Fruit fly (Drosophila melanogaster) whole organism, embryonic: ENCODE data around the gene Pstk.

Source experiments
- Ada2b ChIP-seq: fragments of 200-800 bp; sonication (Bioruptor generic); IDR thresholded peaks from 2 replicates; pipeline ENCODE4 v1.3.6; 2022; ENCODE audit warnings: missing biosample characterization, missing genetic modification characterization
- Bdp1 ChIP-seq: fragments of 200-800 bp; sonication (Bioruptor generic); optimal IDR thresholded peaks from 3 replicates; lab custom pipeline; 2016; ENCODE audit warnings: missing biosample characterization, missing genetic modification characterization
- CG10209 ChIP-seq: fragments of 200-800 bp; sonication (Bioruptor generic); optimal IDR thresholded peaks from 3 replicates; lab custom pipeline; 2017; ENCODE audit warnings: missing biosample characterization, mild to moderate bottlenecking, missing genetic modification characterization, missing genetic modification reagents
- CG11696 ChIP-seq: fragments of 200-800 bp; sonication (Bioruptor generic); IDR thresholded peaks from 2 replicates; pipeline ENCODE4 v1.3.6; 2022; ENCODE audit warnings: missing biosample characterization, missing genetic modification characterization
- CG17361 ChIP-seq: fragments of 200-800 bp; sonication (Bioruptor generic); IDR thresholded peaks from 3 replicates; pipeline ENCODE4 v1.3.6; 2022; ENCODE audit warnings: missing biosample characterization, missing genetic modification characterization
- CG17802 ChIP-seq: fragments of 200-800 bp; sonication (Bioruptor generic); optimal IDR thresholded peaks from 2 replicates; lab custom pipeline; 2018; ENCODE audit warnings: missing biosample characterization, mild to moderate bottlenecking, missing genetic modification characterization, moderate library complexity
- CG2202 ChIP-seq: fragments of 200-800 bp; sonication (Bioruptor generic); optimal IDR thresholded peaks from 2 replicates; lab custom pipeline; 2018; ENCODE audit warnings: missing biosample characterization, mild to moderate bottlenecking, missing genetic modification characterization
- CG31388 ChIP-seq: fragments of 200-800 bp; sonication (Bioruptor generic); optimal IDR thresholded peaks from 2 replicates; lab custom pipeline; 2016; ENCODE audit warnings: missing biosample characterization, missing genetic modification characterization
- CG34376 ChIP-seq: fragments of 200-800 bp; sonication (Bioruptor generic); optimal IDR thresholded peaks from 2 replicates; lab custom pipeline; 2018; ENCODE audit warnings: missing biosample characterization, mild to moderate bottlenecking, missing genetic modification characterization
- CG3847 ChIP-seq: fragments of 200-800 bp; sonication (Bioruptor generic); IDR thresholded peaks from 2 replicates; pipeline ENCODE4 v1.3.6; 2022; ENCODE audit warnings: missing biosample characterization, missing genetic modification characterization
- CG4730 ChIP-seq: fragments of 200-800 bp; sonication (Bioruptor generic); IDR thresholded peaks from 2 replicates; pipeline ENCODE4 v1.3.6; 2022; ENCODE audit warnings: missing biosample characterization, missing genetic modification characterization
- CG5180 ChIP-seq: fragments of 200-800 bp; sonication (Bioruptor generic); optimal IDR thresholded peaks from 3 replicates; lab custom pipeline; 2017; ENCODE audit warnings: missing biosample characterization, missing genetic modification characterization, mild to moderate bottlenecking, moderate library complexity, missing genetic modification reagents
- CG6175 ChIP-seq: fragments of 200-800 bp; sonication (Bioruptor generic); IDR thresholded peaks from 3 replicates; pipeline ENCODE4 v1.3.6; 2022; ENCODE audit warnings: missing biosample characterization, missing genetic modification characterization
- CG6272 ChIP-seq: fragments of 200-800 bp; sonication (Bioruptor generic); IDR thresholded peaks from 2 replicates; pipeline ENCODE4 v1.3.6; 2022; ENCODE audit warnings: missing biosample characterization, missing genetic modification characterization
- CG7372 ChIP-seq: fragments of 200-800 bp; sonication (Bioruptor generic); IDR thresholded peaks from 2 replicates; pipeline ENCODE4 v1.3.6; 2022; ENCODE audit warnings: missing biosample characterization, missing genetic modification characterization
- CG8765 ChIP-seq: fragments of 200-800 bp; sonication (Bioruptor generic); IDR thresholded peaks from 2 replicates; pipeline ENCODE4 v1.3.6; 2022; ENCODE audit warnings: missing biosample characterization, missing genetic modification characterization
- CG9876 ChIP-seq: fragments of 200-800 bp; sonication (Bioruptor generic); optimal IDR thresholded peaks from 2 replicates; lab custom pipeline; 2016; ENCODE audit warnings: missing biosample characterization, missing genetic modification characterization
- Chrac-16 ChIP-seq: fragments of 200-800 bp; sonication (Bioruptor generic); optimal IDR thresholded peaks from 3 replicates; lab custom pipeline; 2016; ENCODE audit warnings: missing biosample characterization, missing genetic modification characterization
- CoRest ChIP-seq: fragments of 200-800 bp; sonication (Bioruptor generic); optimal IDR thresholded peaks from 3 replicates; lab custom pipeline; 2018; ENCODE audit warnings: missing biosample characterization, mild to moderate bottlenecking, missing genetic modification characterization, moderate library complexity
- Gsc ChIP-seq: fragments of 200-800 bp; sonication (Bioruptor generic); IDR thresholded peaks from 2 replicates; pipeline ENCODE4 v1.3.6; 2022; ENCODE audit warnings: missing biosample characterization, missing genetic modification characterization
- Hand ChIP-seq: fragments of 200-800 bp; sonication (Bioruptor generic); optimal IDR thresholded peaks from 2 replicates; lab custom pipeline; 2017; ENCODE audit warnings: mild to moderate bottlenecking, missing biosample characterization, missing genetic modification reagents, missing genetic modification characterization
- Hr3 ChIP-seq: fragments of 200-800 bp; sonication (Bioruptor generic); optimal IDR thresholded peaks from 3 replicates; lab custom pipeline; 2016; ENCODE audit warnings: missing biosample characterization, missing genetic modification characterization
- Hr51 ChIP-seq, 2 experiments: fragments of 200-800 bp; sonication (Bioruptor generic); optimal IDR thresholded peaks; 2 replicates in 1 of 2; 3 replicates in 1 of 2; lab custom pipeline; 2016 to 2018; ENCODE audit warnings: missing biosample characterization in 2 of 2, missing genetic modification characterization in 2 of 2, mild to moderate bottlenecking in 1 of 2, moderate library complexity in 1 of 2
- Jarid2 ChIP-seq: fragments of 200-800 bp; sonication (Bioruptor generic); optimal IDR thresholded peaks from 3 replicates; lab custom pipeline; 2017; ENCODE audit warnings: mild to moderate bottlenecking, missing biosample characterization, missing genetic modification reagents, missing genetic modification characterization
- MESR4 ChIP-seq: fragments of 200-800 bp; sonication (Bioruptor generic); optimal IDR thresholded peaks from 2 replicates; lab custom pipeline; 2018; ENCODE audit warnings: missing biosample characterization, mild to moderate bottlenecking, missing genetic modification characterization, moderate library complexity
- Myb ChIP-seq: fragments of 200-800 bp; sonication (Bioruptor generic); optimal IDR thresholded peaks from 2 replicates; lab custom pipeline; 2016; ENCODE audit warnings: missing biosample characterization, missing genetic modification characterization
- Nf-YB ChIP-seq: fragments of 200-800 bp; sonication (Bioruptor generic); optimal IDR thresholded peaks from 3 replicates; lab custom pipeline; 2019; ENCODE audit warnings: missing biosample characterization, mild to moderate bottlenecking, missing genetic modification characterization, moderate library complexity
- Opbp ChIP-seq: fragments of 200-800 bp; sonication (Bioruptor generic); IDR thresholded peaks from 3 replicates; pipeline ENCODE4 v1.3.6; 2022; ENCODE audit warnings: missing biosample characterization, missing genetic modification characterization; ENCODE audit not compliant: partially characterized antibody
- Ptx1 ChIP-seq: fragments of 200-800 bp; sonication (Bioruptor generic); IDR thresholded peaks from 2 replicates; pipeline ENCODE4 v1.3.6; 2022; ENCODE audit warnings: missing biosample characterization, missing genetic modification characterization
- Rx ChIP-seq: fragments of 200-800 bp; sonication (Bioruptor generic); IDR thresholded peaks from 2 replicates; pipeline ENCODE4 v1.3.6; 2022; ENCODE audit warnings: missing biosample characterization, missing genetic modification characterization
- Scr ChIP-seq: fragments of 200-800 bp; sonication (Bioruptor generic); IDR thresholded peaks from 2 replicates; pipeline ENCODE4 v1.3.6; 2022; ENCODE audit warnings: missing biosample characterization, missing genetic modification characterization; ENCODE audit not compliant: partially characterized antibody
- Sox102F ChIP-seq: fragments of 200-800 bp; sonication (Bioruptor generic); optimal IDR thresholded peaks from 2 replicates; lab custom pipeline; 2018; ENCODE audit warnings: missing biosample characterization, mild to moderate bottlenecking, missing genetic modification characterization, moderate library complexity
- Sry-δ ChIP-seq: fragments of 200-800 bp; sonication (Bioruptor generic); optimal IDR thresholded peaks from 2 replicates; lab custom pipeline; 2016; ENCODE audit warnings: missing biosample characterization, missing genetic modification characterization
- bigmax ChIP-seq: fragments of 200-800 bp; sonication (Bioruptor generic); optimal IDR thresholded peaks from 2 replicates; lab custom pipeline; 2018; ENCODE audit warnings: missing biosample characterization, mild to moderate bottlenecking, missing genetic modification characterization
- cg ChIP-seq: fragments of 200-800 bp; sonication (Bioruptor generic); optimal IDR thresholded peaks from 3 replicates; lab custom pipeline; 2019; ENCODE audit warnings: missing biosample characterization, mild to moderate bottlenecking, missing genetic modification characterization, moderate library complexity
- ems ChIP-seq: fragments of 200-800 bp; sonication (Bioruptor generic); optimal IDR thresholded peaks from 3 replicates; lab custom pipeline; 2016; ENCODE audit warnings: missing biosample characterization, missing genetic modification characterization
- fd3F ChIP-seq: fragments of 200-800 bp; sonication (Bioruptor generic); optimal IDR thresholded peaks from 2 replicates; lab custom pipeline; 2018; ENCODE audit warnings: missing biosample characterization, mild to moderate bottlenecking, missing genetic modification characterization, moderate library complexity
- fru ChIP-seq: fragments of >200 bp; optimal IDR thresholded peaks from 2 replicates; lab custom pipeline; 2017
- ftz-f1 ChIP-seq: fragments of 200-800 bp; sonication (Bioruptor generic); optimal IDR thresholded peaks from 2 replicates; lab custom pipeline; 2016; ENCODE audit warnings: missing biosample characterization, missing genetic modification characterization
- gro ChIP-seq: fragments of 200-800 bp; sonication (Bioruptor generic); optimal IDR thresholded peaks from 2 replicates; lab custom pipeline; 2016; ENCODE audit warnings: missing biosample characterization, missing genetic modification characterization
- jumu ChIP-seq: fragments of 200-800 bp; sonication (Bioruptor generic); optimal IDR thresholded peaks from 3 replicates; lab custom pipeline; 2016; ENCODE audit warnings: missing biosample characterization, missing genetic modification characterization
- kay ChIP-seq: fragments of 200-800 bp; sonication (Bioruptor generic); optimal IDR thresholded peaks from 2 replicates; lab custom pipeline; 2016; ENCODE audit warnings: missing biosample characterization, missing genetic modification characterization
- lab ChIP-seq: fragments of 200-800 bp; sonication (Bioruptor generic); optimal IDR thresholded peaks from 3 replicates; lab custom pipeline; 2017; ENCODE audit warnings: missing biosample characterization, missing genetic modification characterization, mild to moderate bottlenecking, moderate library complexity, missing genetic modification reagents
- lbe ChIP-seq: fragments of 200-800 bp; sonication (Bioruptor generic); optimal IDR thresholded peaks from 2 replicates; lab custom pipeline; 2016; ENCODE audit warnings: missing biosample characterization, mild to moderate bottlenecking, missing genetic modification characterization
- mld ChIP-seq: fragments of 200-800 bp; sonication (Bioruptor generic); IDR thresholded peaks from 3 replicates; pipeline ENCODE4 v1.3.6; 2022; ENCODE audit warnings: missing biosample characterization, missing genetic modification characterization; ENCODE audit not compliant: partially characterized antibody
- onecut ChIP-seq: fragments of 200-800 bp; sonication (Bioruptor generic); IDR thresholded peaks from 2 replicates; pipeline ENCODE4 v1.3.6; 2022; ENCODE audit warnings: missing biosample characterization, missing genetic modification characterization
- sens ChIP-seq: fragments of 200-800 bp; sonication (Bioruptor generic); peaks from one replicate; lab custom pipeline; 2016; ENCODE audit warnings: missing biosample characterization, missing genetic modification characterization
- tin ChIP-seq: fragments of 200-800 bp; sonication (Bioruptor generic); optimal IDR thresholded peaks from 3 replicates; lab custom pipeline; 2016; ENCODE audit warnings: missing biosample characterization, missing genetic modification characterization
- unpg ChIP-seq: fragments of 200-800 bp; sonication (Bioruptor generic); optimal IDR thresholded peaks from 3 replicates; lab custom pipeline; 2018; ENCODE audit warnings: missing biosample characterization, mild to moderate bottlenecking, missing genetic modification characterization, moderate library complexity
- zen ChIP-seq: fragments of 200-800 bp; sonication (Bioruptor generic); optimal IDR thresholded peaks from 3 replicates; lab custom pipeline; 2018; ENCODE audit warnings: missing biosample characterization, mild to moderate bottlenecking, missing genetic modification characterization, moderate library complexity

The Pstk gene

DNA sequence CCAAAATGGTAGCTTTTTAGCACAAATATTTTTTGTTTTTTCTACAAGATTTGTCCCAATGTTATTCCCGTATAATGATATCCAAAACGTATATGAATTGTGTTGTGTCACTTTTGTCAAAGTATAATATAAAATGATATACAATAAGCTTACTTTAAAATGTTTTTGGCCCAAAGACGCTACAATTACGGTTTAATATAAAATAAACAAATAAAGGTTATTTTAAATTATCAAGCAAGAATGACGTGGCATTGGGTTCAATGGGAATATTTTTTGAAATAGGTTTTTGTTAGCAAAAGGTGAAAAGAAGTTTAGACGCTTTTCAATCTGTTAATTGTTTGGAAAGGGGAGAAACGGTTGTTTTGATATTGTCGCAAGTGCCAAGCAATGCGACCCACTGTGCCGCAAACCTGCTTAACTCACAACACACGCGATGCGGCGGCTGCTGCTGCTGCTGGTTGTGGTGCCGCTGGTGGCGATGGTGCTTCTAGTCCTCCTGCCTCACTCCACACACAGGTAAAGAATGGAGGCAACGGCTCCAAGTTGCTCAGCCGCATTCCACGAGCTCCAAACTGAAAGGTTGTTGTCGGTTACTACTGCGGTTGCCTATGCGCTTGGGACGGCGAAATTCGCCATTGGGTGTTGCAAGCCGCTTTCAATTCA is 45.0 kb upstream of the Pstk start (continued):
- TF ChIP-seq onecut (no peak), Hr3 (GFP tag; lab: Kevin White, UChicago) (peak; percentile 25), Gsc (GFP tag; lab: Robert Waterston, UW) (no peak), zen (tag; lab: Kevin White, UChicago) (peak; percentile 58), Ada2b (GFP tag; lab: Robert Waterston, UW) (no peak), Chrac-16 (GFP tag; lab: Kevin White, UChicago) (peak; percentile 11), Jarid2 (GFP tag; lab: Kevin White, UChicago) (no peak), CG7372 (GFP tag; lab: Robert Waterston, UW) (no peak), kay (GFP tag; lab: Kevin White, UChicago) (no peak), CG17361 (GFP tag; lab: Robert Waterston, UW) (peak; percentile 61; the same call in 2 of the 3 replicates), jumu (GFP tag; lab: Kevin White, UChicago) (no peak), CG2202 (tag; lab: Kevin White, UChicago) (no peak), Bdp1 (no peak), Opbp (GFP tag; lab: Robert Waterston, UW) (no peak), MESR4 (GFP tag; lab: Kevin White, UChicago) (no peak), fd3F (GFP tag; lab: Kevin White, UChicago) (peak; percentile 7), CG3847 (GFP tag; lab: Robert Waterston, UW) (no peak), Rx (GFP tag; lab: Robert Waterston, UW) (no peak), tin (GFP tag; lab: Kevin White, UChicago) (no peak), CG9876 (no peak), Ptx1 (no peak), Scr (no peak), CG11696 (no peak), Nf-YB (GFP tag; lab: Kevin White, UChicago) (no peak), cg (peak; percentile 5), Sry-δ (no peak), lbe (GFP tag; lab: Kevin White, UChicago) (no peak), fru (lab: Kevin White, UChicago) (no peak), CoRest (peak; percentile 76), bigmax (GFP tag; lab: Kevin White, UChicago) (no peak), ftz-f1 (GFP tag; lab: Kevin White, UChicago) (no peak), Sox102F (GFP tag; lab: Kevin White, UChicago) (no peak), Myb (GFP tag; lab: Kevin White, UChicago) (no peak), gro (GFP tag; lab: Kevin White, UChicago) (no peak), Hr51 (GFP tag; optimal IDR thresholded peaks at IDR 0.05; lab: Kevin White, UChicago) (peak in 1 of 2 experiments; percentile 49), lab (GFP tag; lab: Kevin White, UChicago) (peak; percentile 50), CG34376 (peak; percentile 58), CG8765 (GFP tag; lab: Robert Waterston, UW) (no peak), CG5180 (GFP tag; lab: Kevin White, UChicago) (peak; percentile 27), CG6272 (GFP tag; lab: Robert Waterston, UW) (no peak), CG31388 (GFP tag; lab: Kevin White, UChicago) (no peak), CG17802 (no peak), CG4730 (GFP tag; lab: Robert Waterston, UW) (0 out of 2 replicates have a peak, but pooled peaks have one; percentile 11), Hand (GFP tag; lab: Kevin White, UChicago) (peak; percentile 43), sens (GFP tag; lab: Kevin White, UChicago) (peak; percentile 91), CG10209 (GFP tag; lab: Kevin White, UChicago) (peak; percentile 54), mld (GFP tag; lab: Robert Waterston, UW) (no peak), ems (GFP tag; lab: Kevin White, UChicago) (no peak), CG6175 (GFP tag; lab: Robert Waterston, UW) (peak; percentile 94), unpg (GFP tag; lab: Kevin White, UChicago) (no peak)
